Fruit fly (Drosophila melanogaster) whole organism, embryonic: Measurements from ENCODE around the gene CG32313.
A peak's percentile ranks its signal among the peaks of the same experiment; 100 is the strongest.

Source experiments
- Asciz ChIP-seq: fragments of 200-800 bp; sonication (Bioruptor generic); optimal IDR thresholded peaks from 2 replicates; lab custom pipeline; 2017; ENCODE audit warnings: missing biosample characterization, mild to moderate bottlenecking, missing genetic modification characterization, missing genetic modification reagents
- Atf6 ChIP-seq: fragments of 200-800 bp; sonication (Bioruptor generic); IDR thresholded peaks from 2 replicates; pipeline ENCODE4 v1.3.6; 2022; ENCODE audit warnings: missing biosample characterization, missing genetic modification characterization
- Blimp-1 ChIP-seq: fragments of 200-800 bp; sonication (Bioruptor generic); optimal IDR thresholded peaks from 3 replicates; lab custom pipeline; 2018; ENCODE audit warnings: missing biosample characterization, missing genetic modification characterization, mild to moderate bottlenecking, moderate library complexity, missing genetic modification reagents
- CG1024 ChIP-seq: fragments of 200-800 bp; sonication (Bioruptor generic); IDR thresholded peaks from 2 replicates; pipeline ENCODE4 v1.3.6; 2022; ENCODE audit warnings: missing biosample characterization, missing genetic modification characterization
- CG10979 ChIP-seq: fragments of 200-800 bp; sonication (Bioruptor generic); optimal IDR thresholded peaks from 2 replicates; lab custom pipeline; 2018; ENCODE audit warnings: missing biosample characterization, mild to moderate bottlenecking, missing genetic modification characterization, moderate library complexity
- CG11085 ChIP-seq: fragments of 200-800 bp; sonication (Bioruptor generic); IDR thresholded peaks from 2 replicates; pipeline ENCODE4 v1.3.6; 2022; ENCODE audit warnings: missing biosample characterization, missing genetic modification characterization
- CG11398 ChIP-seq: fragments of 200-800 bp; sonication (Bioruptor generic); optimal IDR thresholded peaks from 2 replicates; lab custom pipeline; 2016; ENCODE audit warnings: missing biosample characterization, missing genetic modification characterization
- CG12104 ChIP-seq: fragments of 200-800 bp; sonication (Bioruptor generic); optimal IDR thresholded peaks from 3 replicates; lab custom pipeline; 2016; ENCODE audit warnings: missing biosample characterization, missing genetic modification characterization
- CG12659 ChIP-seq: fragments of 200-800 bp; sonication (Bioruptor generic); optimal IDR thresholded peaks from 3 replicates; lab custom pipeline; 2017; ENCODE audit warnings: mild to moderate bottlenecking, missing biosample characterization, missing genetic modification reagents, missing genetic modification characterization
- CG13624 ChIP-seq: fragments of 200-800 bp; sonication (Bioruptor generic); optimal IDR thresholded peaks from 2 replicates; lab custom pipeline; 2016; ENCODE audit warnings: missing biosample characterization, missing genetic modification characterization
- CG1603 ChIP-seq: fragments of 200-800 bp; sonication (Bioruptor generic); optimal IDR thresholded peaks from 2 replicates; lab custom pipeline; 2019; ENCODE audit warnings: missing biosample characterization, mild to moderate bottlenecking, missing genetic modification characterization, moderate library complexity
- CG16813 ChIP-seq: fragments of 200-800 bp; sonication (Bioruptor generic); IDR thresholded peaks from 3 replicates; pipeline ENCODE4 v1.3.6; 2022; ENCODE audit warnings: missing biosample characterization, missing genetic modification characterization; ENCODE audit not compliant: partially characterized antibody
- CG17328 ChIP-seq: fragments of 200-800 bp; sonication (Bioruptor generic); IDR thresholded peaks from 2 replicates; pipeline ENCODE4 v1.3.6; 2022; ENCODE audit warnings: missing biosample characterization, missing genetic modification characterization
- CG17361 ChIP-seq: fragments of 200-800 bp; sonication (Bioruptor generic); IDR thresholded peaks from 3 replicates; pipeline ENCODE4 v1.3.6; 2022; ENCODE audit warnings: missing biosample characterization, missing genetic modification characterization
- CG17829 ChIP-seq: fragments of 200-800 bp; optimal IDR thresholded peaks from 2 replicates; lab custom pipeline; 2019; ENCODE audit warnings: missing biosample characterization, mild to moderate bottlenecking, missing genetic modification characterization, moderate library complexity
- CG2712 ChIP-seq: fragments of 200-800 bp; optimal IDR thresholded peaks from 3 replicates; lab custom pipeline; 2019; ENCODE audit warnings: missing biosample characterization, mild to moderate bottlenecking, missing genetic modification characterization, moderate library complexity
- CG33213 ChIP-seq: fragments of 200-800 bp; sonication (Bioruptor generic); optimal IDR thresholded peaks from 3 replicates; lab custom pipeline; 2016; ENCODE audit warnings: missing biosample characterization, missing genetic modification characterization
- CG3407 ChIP-seq: fragments of 200-800 bp; sonication (Bioruptor generic); optimal IDR thresholded peaks from 2 replicates; lab custom pipeline; 2018; ENCODE audit warnings: missing biosample characterization, mild to moderate bottlenecking, missing genetic modification characterization
- CG34224 ChIP-seq: fragments of 200-800 bp; sonication (Bioruptor generic); IDR thresholded peaks from 3 replicates; pipeline ENCODE4 v1.3.6; 2022; ENCODE audit warnings: missing biosample characterization, missing genetic modification characterization; ENCODE audit not compliant: partially characterized antibody
- CG7372 ChIP-seq: fragments of 200-800 bp; sonication (Bioruptor generic); IDR thresholded peaks from 2 replicates; pipeline ENCODE4 v1.3.6; 2022; ENCODE audit warnings: missing biosample characterization, missing genetic modification characterization
- CG8290 ChIP-seq, 3 experiments: fragments of 200-800 bp; sonication (Bioruptor generic); optimal IDR thresholded peaks; 2 replicates each; lab custom pipeline; 2016 to 2019; ENCODE audit warnings: missing biosample characterization in 3 of 3, missing genetic modification characterization in 3 of 3, mild to moderate bottlenecking in 2 of 3, moderate library complexity in 1 of 3
- CG9817 ChIP-seq: fragments of 200-800 bp; sonication (Bioruptor generic); optimal IDR thresholded peaks from 2 replicates; lab custom pipeline; 2018; ENCODE audit warnings: missing biosample characterization, mild to moderate bottlenecking, missing genetic modification characterization, moderate library complexity
- CoRest ChIP-seq: fragments of 200-800 bp; sonication (Bioruptor generic); optimal IDR thresholded peaks from 3 replicates; lab custom pipeline; 2018; ENCODE audit warnings: missing biosample characterization, mild to moderate bottlenecking, missing genetic modification characterization, moderate library complexity
- Dref ChIP-seq: fragments of 200-800 bp; sonication (Bioruptor generic); IDR thresholded peaks from 2 replicates; pipeline ENCODE4 v1.3.6; 2022; ENCODE audit warnings: missing biosample characterization, missing genetic modification characterization
- Fer1 ChIP-seq: fragments of 200-800 bp; sonication (Bioruptor generic); optimal IDR thresholded peaks from 2 replicates; lab custom pipeline; 2017; ENCODE audit warnings: missing biosample characterization, mild to moderate bottlenecking, missing genetic modification characterization
- H2.0 ChIP-seq: fragments of 200-800 bp; sonication (Bioruptor generic); IDR thresholded peaks from 2 replicates; pipeline ENCODE4 v1.3.6; 2022; ENCODE audit warnings: missing biosample characterization, missing genetic modification characterization
- HHEX ChIP-seq: fragments of 200-800 bp; sonication (Bioruptor generic); optimal IDR thresholded peaks from 3 replicates; lab custom pipeline; 2017; ENCODE audit warnings: missing biosample characterization, mild to moderate bottlenecking, missing genetic modification characterization, missing genetic modification reagents
- Hmr ChIP-seq: fragments of 200-800 bp; sonication (Bioruptor generic); optimal IDR thresholded peaks from 3 replicates; lab custom pipeline; 2017; ENCODE audit warnings: mild to moderate bottlenecking, missing biosample characterization, missing genetic modification reagents, missing genetic modification characterization
- Mad ChIP-seq: fragments of 200-800 bp; sonication (Bioruptor generic); optimal IDR thresholded peaks from 2 replicates; lab custom pipeline; 2016; ENCODE audit warnings: missing biosample characterization, missing genetic modification characterization
- Rfx ChIP-seq: fragments of 200-800 bp; sonication (Bioruptor generic); IDR thresholded peaks from 2 replicates; pipeline ENCODE4 v1.3.6; 2022; ENCODE audit warnings: missing biosample characterization, missing genetic modification characterization
- Tbp ChIP-seq: fragments of >200 bp; optimal IDR thresholded peaks from 2 replicates; lab custom pipeline; 2018; ENCODE audit warnings: missing biosample characterization, missing genetic modification characterization
- ase ChIP-seq: fragments of 200-800 bp; sonication (Bioruptor generic); IDR thresholded peaks from 3 replicates; pipeline ENCODE4 v1.3.6; 2022; ENCODE audit warnings: missing biosample characterization, missing genetic modification characterization
- ato ChIP-seq: fragments of 200-800 bp; sonication (Bioruptor generic); IDR thresholded peaks from 2 replicates; pipeline ENCODE4 v1.3.6; 2022; ENCODE audit warnings: missing biosample characterization, missing genetic modification characterization; ENCODE audit not compliant: partially characterized antibody
- az2 ChIP-seq: fragments of 200-800 bp; sonication (Bioruptor generic); optimal IDR thresholded peaks from 3 replicates; lab custom pipeline; 2016; ENCODE audit warnings: missing biosample characterization, missing genetic modification characterization
- chinmo ChIP-seq: fragments of 200-800 bp; sonication (Bioruptor generic); IDR thresholded peaks from 4 replicates; pipeline ENCODE4 v1.3.6; 2022; ENCODE audit warnings: missing biosample characterization, missing genetic modification characterization; ENCODE audit not compliant: partially characterized antibody
- chm ChIP-seq: fragments of 200-800 bp; sonication (Bioruptor generic); IDR thresholded peaks from 2 replicates; pipeline ENCODE4 v1.3.6; 2022; ENCODE audit warnings: missing biosample characterization, missing genetic modification characterization
- da ChIP-seq: fragments of 200-800 bp; sonication (Bioruptor generic); optimal IDR thresholded peaks from 2 replicates; lab custom pipeline; 2016; ENCODE audit warnings: missing biosample characterization, missing genetic modification characterization
- knrl ChIP-seq: fragments of 200-800 bp; sonication (Bioruptor generic); IDR thresholded peaks from 3 replicates; pipeline ENCODE4 v1.3.6; 2022; ENCODE audit warnings: missing biosample characterization, missing genetic modification characterization; ENCODE audit not compliant: partially characterized antibody
- maf-S ChIP-seq: fragments of 200-800 bp; sonication (Bioruptor generic); optimal IDR thresholded peaks from 2 replicates; lab custom pipeline; 2016; ENCODE audit warnings: missing biosample characterization, missing genetic modification characterization
- pzg ChIP-seq: fragments of 200-800 bp; sonication (Bioruptor generic); optimal IDR thresholded peaks from 3 replicates; lab custom pipeline; 2018; ENCODE audit warnings: missing biosample characterization, mild to moderate bottlenecking, missing genetic modification characterization, moderate library complexity
- slbo ChIP-seq: fragments of 200-800 bp; sonication (Bioruptor generic); IDR thresholded peaks from 2 replicates; pipeline ENCODE4 v1.3.6; 2022; ENCODE audit warnings: missing biosample characterization, missing genetic modification characterization
- slou ChIP-seq: fragments of 200-800 bp; sonication (Bioruptor generic); optimal IDR thresholded peaks from 3 replicates; lab custom pipeline; 2016; ENCODE audit warnings: missing biosample characterization, missing genetic modification characterization
- sna ChIP-seq: fragments of 200-800 bp; sonication (Bioruptor generic); IDR thresholded peaks from 2 replicates; pipeline ENCODE4 v1.3.6; 2022; ENCODE audit warnings: missing biosample characterization, missing genetic modification characterization; ENCODE audit not compliant: partially characterized antibody
- ssp ChIP-seq: fragments of 200-800 bp; sonication (Bioruptor generic); IDR thresholded peaks from 2 replicates; pipeline ENCODE4 v1.3.6; 2022; ENCODE audit warnings: missing biosample characterization, missing genetic modification characterization
- tio ChIP-seq: fragments of 200-800 bp; sonication (Bioruptor generic); optimal IDR thresholded peaks from 2 replicates; lab custom pipeline; 2017; ENCODE audit warnings: missing biosample characterization, missing genetic modification characterization, inconsistent platforms
- twi ChIP-seq: fragments of 200-800 bp; optimal IDR thresholded peaks from 2 replicates; lab custom pipeline; 2019; ENCODE audit warnings: missing biosample characterization, mild to moderate bottlenecking, missing genetic modification characterization, moderate library complexity
- unpg ChIP-seq: fragments of 200-800 bp; sonication (Bioruptor generic); optimal IDR thresholded peaks from 3 replicates; lab custom pipeline; 2018; ENCODE audit warnings: missing biosample characterization, mild to moderate bottlenecking, missing genetic modification characterization, moderate library complexity
- yki ChIP-seq: fragments of >200 bp; optimal IDR thresholded peaks from 3 replicates; lab custom pipeline; 2018
- z ChIP-seq: fragments of 200-800 bp; sonication (Bioruptor generic); IDR thresholded peaks from 3 replicates; pipeline ENCODE4 v1.3.6; 2022; ENCODE audit warnings: missing biosample characterization, missing genetic modification characterization

The CG32313 gene

DNA sequence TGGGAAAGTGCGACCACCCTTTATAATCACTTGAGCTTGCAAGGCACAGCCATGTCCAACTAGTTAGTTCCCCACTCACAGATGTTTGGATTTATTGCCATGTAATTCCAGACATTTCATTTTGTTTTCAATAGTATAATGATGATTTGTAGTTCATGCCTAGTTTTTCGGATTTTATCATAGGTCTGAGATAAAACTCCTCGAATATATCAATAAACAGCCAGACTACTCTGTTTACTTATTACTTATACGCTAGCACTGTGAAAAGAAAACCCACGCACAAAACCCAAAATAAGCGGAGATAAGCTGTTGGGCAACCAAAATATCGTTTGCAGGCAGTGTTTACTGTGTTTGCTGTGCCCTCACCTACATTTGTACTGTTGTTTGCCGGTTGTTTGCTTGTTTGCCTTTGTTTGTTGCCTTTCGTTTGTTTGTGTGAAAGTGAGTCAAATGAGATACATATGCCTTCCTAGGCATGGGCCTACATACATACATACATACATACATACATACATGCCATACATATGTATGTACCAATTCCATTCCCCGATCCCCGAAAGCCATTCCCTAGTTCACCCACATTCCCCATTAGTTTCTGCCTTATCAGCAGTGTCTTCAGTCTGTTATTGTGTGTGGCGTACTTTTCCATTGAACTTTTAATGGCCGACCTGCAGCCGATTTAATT lies 33.8 kb upstream of the CG32313 start (continued):
- TF ChIP-seq Rfx: peak; percentile 51; the same call in 1 of the 2 replicates
- TF ChIP-seq Atf6 (GFP tag; lab: Robert Waterston, UW): peak; percentile 51; the same call in 1 of the 2 replicates
- TF ChIP-seq maf-S (GFP tag; lab: Kevin White, UChicago): peak; percentile 46
- peak; percentile 44 for TF ChIP-seq CG12659 (GFP tag; lab: Kevin White, UChicago)
- peak; percentile 12; the same call in 1 of the 2 replicates for TF ChIP-seq slbo (GFP tag; lab: Robert Waterston, UW)
- TF ChIP-seq CG1024 (GFP tag; lab: Robert Waterston, UW): peak; percentile 45
- TF ChIP-seq CG17829: peak; percentile 72
- peak; percentile 62 for TF ChIP-seq HHEX (GFP tag; lab: Kevin White, UChicago)
- TF ChIP-seq Mad (GFP tag; lab: Kevin White, UChicago): no peak
- TF ChIP-seq chinmo (GFP tag; lab: Robert Waterston, UW): 0 out of 4 replicates have a peak, but pooled peaks have one; percentile 26
- no peak for TF ChIP-seq CG11085
- no peak for TF ChIP-seq sna
- TF ChIP-seq CG17328 (GFP tag; lab: Robert Waterston, UW): peak; percentile 70; the same call in 1 of the 2 replicates
- no peak for TF ChIP-seq knrl (GFP tag; lab: Robert Waterston, UW)
- peak; percentile 92 for TF ChIP-seq Blimp-1 (GFP tag; lab: Kevin White, UChicago)
- peak; percentile 54 for TF ChIP-seq Hmr
- no peak for TF ChIP-seq CG13624
- TF ChIP-seq tio (GFP tag; lab: Kevin White, UChicago): peak; percentile 46
- peak; percentile 26 for TF ChIP-seq az2 (GFP tag; lab: Kevin White, UChicago)
- TF ChIP-seq H2.0 (GFP tag; lab: Robert Waterston, UW): peak; percentile 52
- peak; percentile 61 for TF ChIP-seq CG33213 (GFP tag; lab: Kevin White, UChicago)
- peak; percentile 75 for TF ChIP-seq twi (tag; lab: Kevin White, UChicago)
- peak; percentile 60 for TF ChIP-seq unpg (GFP tag; lab: Kevin White, UChicago)
- peak; percentile 78 for TF ChIP-seq Fer1 (GFP tag; lab: Kevin White, UChicago)
- no peak for TF ChIP-seq CG16813 (GFP tag; lab: Robert Waterston, UW)
- TF ChIP-seq CG2712 (tag; lab: Kevin White, UChicago): peak; percentile 73
- peak; percentile 75 for TF ChIP-seq CG11398 (GFP tag; lab: Kevin White, UChicago)
- TF ChIP-seq Tbp: no peak
- TF ChIP-seq CG1603: peak; percentile 81
- peak; percentile 34 for TF ChIP-seq CG9817 (tag; lab: Kevin White, UChicago)
- peak; percentile 65; the same call in 2 of the 3 replicates for TF ChIP-seq CG17361 (GFP tag; lab: Robert Waterston, UW)
- peak; percentile 71 for TF ChIP-seq CG10979 (tag; lab: Kevin White, UChicago)
- TF ChIP-seq slou (GFP tag; lab: Kevin White, UChicago): no peak
- TF ChIP-seq ssp (GFP tag; lab: Robert Waterston, UW): 0 out of 2 replicates have a peak, but pooled peaks have one; percentile 29
- no peak for TF ChIP-seq CG34224 (GFP tag; lab: Robert Waterston, UW)
- no peak for TF ChIP-seq yki
- TF ChIP-seq CoRest (tag; lab: Kevin White, UChicago): peak; percentile 64
- TF ChIP-seq ase (GFP tag; lab: Robert Waterston, UW): 0 out of 3 replicates have a peak, but pooled peaks have one; percentile 26
- peak; percentile 92 for TF ChIP-seq Asciz (GFP tag; lab: Kevin White, UChicago)
- no peak for TF ChIP-seq Dref (GFP tag; lab: Robert Waterston, UW)
- peak; percentile 63 for TF ChIP-seq CG12104 (GFP tag; lab: Kevin White, UChicago)
- TF ChIP-seq CG3407 (GFP tag; lab: Kevin White, UChicago): peak; percentile 86
- TF ChIP-seq z (GFP tag; lab: Robert Waterston, UW): peak; percentile 76
- TF ChIP-seq CG8290 (GFP tag; optimal IDR thresholded peaks at IDR 0.05; lab: Kevin White, UChicago): peak; percentile 88
- peak; percentile 60 to 91 for TF ChIP-seq CG8290 (tag; optimal IDR thresholded peaks at IDR 0.05; lab: Kevin White, UChicago)
- peak; percentile 73 for TF ChIP-seq chm (GFP tag; lab: Robert Waterston, UW)
- TF ChIP-seq da (GFP tag; lab: Kevin White, UChicago): peak; percentile 68
- no peak for TF ChIP-seq CG7372
- no peak for TF ChIP-seq pzg (GFP tag; lab: Kevin White, UChicago)
- TF ChIP-seq ato (GFP tag; lab: Robert Waterston, UW): no peak
